Worm (Caenorhabditis elegans) whole organism, young adult: ENCODE results near the gene Y19D10B.6.

Experiments
- F49E8.2 ChIP-seq: sonication (generic microtip); optimal IDR thresholded peaks from 3 replicates; lab custom pipeline; 2017; ENCODE audit warnings: missing genetic modification characterization, mild to moderate bottlenecking, missing compliant biosample characterization, antibody characterized with exemption, moderate library complexity; ENCODE audit not compliant: insufficient read depth
- ccch-3 ChIP-seq: fragments of 200-800 bp; sonication (Bioruptor generic); optimal IDR thresholded peaks from 2 replicates; lab custom pipeline; 2018; ENCODE audit warnings: mild to moderate bottlenecking, missing genetic modification characterization, missing compliant biosample characterization
- ceh-27 ChIP-seq: fragments of 200-800 bp; sonication (Bioruptor generic); optimal IDR thresholded peaks from 2 replicates; lab custom pipeline; 2018; ENCODE audit warnings: mild to moderate bottlenecking, missing genetic modification characterization, moderate library complexity, missing compliant biosample characterization
- chd-7 ChIP-seq: sonication (generic microtip); optimal IDR thresholded peaks from 2 replicates; lab custom pipeline; 2016; ENCODE audit warnings: mild to moderate bottlenecking, missing genetic modification characterization, moderate library complexity, missing compliant biosample characterization
- die-1 ChIP-seq: sonication (generic microtip); optimal IDR thresholded peaks from 2 replicates; lab custom pipeline; 2016; ENCODE audit warnings: missing genotype, mild to moderate bottlenecking, missing genetic modification characterization, missing compliant biosample characterization

ce11 chrV:2324260-2324659, 3.4 kb upstream of the Y19D10B.6 start:
- no peak for TF ChIP-seq chd-7 (tag; lab: Kevin White, UChicago)
- TF ChIP-seq ccch-3 (GFP tag; lab: Kevin White, UChicago) = no peak
- TF ChIP-seq F49E8.2 (tag; lab: Kevin White, UChicago) = no peak
- no peak for TF ChIP-seq die-1 (tag; lab: Kevin White, UChicago)
- no peak for TF ChIP-seq ceh-27 (GFP tag; lab: Kevin White, UChicago)
